Fruit fly (Drosophila melanogaster): ENCODE results near the gene euc.
A peak's percentile ranks its signal among the peaks of the same experiment; 100 is the strongest.

Gene euc

dm6 chr3R:18928346-18928917 lies 50.2 kb downstream of the euc start, which contains the start of gene Mpc1:
Gene Mpc1, minus strand, starts transcription at chr3R:18928659.
- TF ChIP-seq CG33017 (tag; optimal IDR thresholded peaks at IDR 0.05): peak; percentile 16
- no peak for TF ChIP-seq Crg-1 (GFP tag; optimal IDR thresholded peaks at IDR 0.05)
- TF ChIP-seq CG1620 (GFP tag; optimal IDR thresholded peaks at IDR 0.05): no peak
- TF ChIP-seq bab1 (GFP tag; optimal IDR thresholded peaks at IDR 0.05): no peak
- peak; percentile 94 for TF ChIP-seq cic (GFP tag; optimal IDR thresholded peaks at IDR 0.05)
- TF ChIP-seq toe (GFP tag; optimal IDR thresholded peaks at IDR 0.05): peak; percentile 10
- TF ChIP-seq CG5204 (GFP tag; optimal IDR thresholded peaks at IDR 0.05): no peak
- no peak for TF ChIP-seq cnc (optimal IDR thresholded peaks at IDR 0.05)
- no peak for TF ChIP-seq kay (GFP tag; ENCODE audit: borderline replicate concordance)
- TF ChIP-seq Hr96 (GFP tag; optimal IDR thresholded peaks at IDR 0.05): peak; percentile 21
- no peak for TF ChIP-seq ovo (GFP tag; optimal IDR thresholded peaks at IDR 0.05)
- peak; percentile 37 for TF ChIP-seq Mnt (GFP tag; optimal IDR thresholded peaks at IDR 0.05)
- TF ChIP-seq CG12768 (GFP tag; optimal IDR thresholded peaks at IDR 0.05): no peak
- TF ChIP-seq CG7045 (GFP tag; optimal IDR thresholded peaks at IDR 0.05): peak; percentile 18
- no peak for TF ChIP-seq tj (GFP tag; optimal IDR thresholded peaks at IDR 0.05)
- TF ChIP-seq CG7101 (tag; optimal IDR thresholded peaks at IDR 0.05): no peak
- no peak for TF ChIP-seq pad (GFP tag; optimal IDR thresholded peaks at IDR 0.05)
- TF ChIP-seq CG11617 (GFP tag; optimal IDR thresholded peaks at IDR 0.05): peak; percentile 25
- TF ChIP-seq Clk (GFP tag; optimal IDR thresholded peaks at IDR 0.05): no peak
